Fruit fly (Drosophila melanogaster) whole organism, embryonic: ENCODE data around the gene shv.

Experiments used
- CG10321 ChIP-seq: fragments of 200-800 bp; sonication (Bioruptor generic); IDR thresholded peaks from 2 replicates; pipeline ENCODE4 v1.3.6; 2022; ENCODE audit warnings: missing biosample characterization, missing genetic modification characterization
- CG10366 ChIP-seq: fragments of 200-800 bp; sonication (Bioruptor generic); IDR thresholded peaks from 2 replicates; pipeline ENCODE4 v1.3.6; 2022; ENCODE audit warnings: missing biosample characterization, missing genetic modification characterization
- CG10431 ChIP-seq: fragments of 200-800 bp; sonication (Bioruptor generic); optimal IDR thresholded peaks from 3 replicates; lab custom pipeline; 2018; ENCODE audit warnings: missing biosample characterization, mild to moderate bottlenecking, missing genetic modification characterization
- CG10462 ChIP-seq: fragments of 200-800 bp; sonication (Bioruptor generic); optimal IDR thresholded peaks from 2 replicates; lab custom pipeline; 2016; ENCODE audit warnings: missing biosample characterization, missing genetic modification characterization
- CG12071 ChIP-seq: fragments of 200-800 bp; sonication (Bioruptor generic); optimal IDR thresholded peaks from 3 replicates; lab custom pipeline; 2018; ENCODE audit warnings: missing biosample characterization, mild to moderate bottlenecking, missing genetic modification characterization
- CG12769 ChIP-seq: fragments of 200-800 bp; sonication (Bioruptor generic); optimal IDR thresholded peaks from 2 replicates; lab custom pipeline; 2019; ENCODE audit warnings: missing biosample characterization, mild to moderate bottlenecking, missing genetic modification characterization, moderate library complexity
- CG15011 ChIP-seq: fragments of 200-800 bp; sonication (Bioruptor generic); optimal IDR thresholded peaks from 3 replicates; lab custom pipeline; 2018; ENCODE audit warnings: missing biosample characterization, mild to moderate bottlenecking, missing genetic modification characterization
- CG1529 ChIP-seq: fragments of 200-800 bp; sonication (Bioruptor generic); optimal IDR thresholded peaks from 3 replicates; lab custom pipeline; 2018; ENCODE audit warnings: missing biosample characterization, missing genetic modification characterization
- CG2129 ChIP-seq: fragments of 200-800 bp; sonication (Bioruptor generic); IDR thresholded peaks from 2 replicates; pipeline ENCODE4 v1.3.6; 2022; ENCODE audit warnings: missing biosample characterization, missing genetic modification characterization; ENCODE audit not compliant: partially characterized antibody
- CG2889 ChIP-seq: fragments of 200-800 bp; sonication (Bioruptor generic); IDR thresholded peaks from 3 replicates; pipeline ENCODE4 v1.3.6; 2022; ENCODE audit warnings: missing biosample characterization, missing genetic modification characterization
- CG3163 ChIP-seq: fragments of 200-800 bp; sonication (Bioruptor generic); optimal IDR thresholded peaks from 3 replicates; lab custom pipeline; 2016; ENCODE audit warnings: missing biosample characterization, missing genetic modification characterization
- CG6254 ChIP-seq: fragments of 200-800 bp; sonication (Bioruptor generic); optimal IDR thresholded peaks from 3 replicates; lab custom pipeline; 2017; ENCODE audit warnings: mild to moderate bottlenecking, missing biosample characterization, missing genetic modification reagents, missing genetic modification characterization
- CG7928 ChIP-seq: fragments of 200-800 bp; sonication (Bioruptor generic); optimal IDR thresholded peaks from 2 replicates; lab custom pipeline; 2017; ENCODE audit warnings: missing biosample characterization, mild to moderate bottlenecking, missing genetic modification characterization
- CG8089 ChIP-seq: fragments of 200-800 bp; sonication (Bioruptor generic); optimal IDR thresholded peaks from 3 replicates; lab custom pipeline; 2016; ENCODE audit warnings: missing biosample characterization, missing genetic modification characterization
- CrebB ChIP-seq: fragments of 200-800 bp; sonication (Bioruptor generic); optimal IDR thresholded peaks from 3 replicates; lab custom pipeline; 2018; ENCODE audit warnings: missing biosample characterization, mild to moderate bottlenecking, missing genetic modification characterization
- Dad ChIP-seq: fragments of 200-800 bp; sonication (Bioruptor generic); optimal IDR thresholded peaks from 3 replicates; lab custom pipeline; 2016; ENCODE audit warnings: missing biosample characterization, missing genetic modification characterization
- Dfd ChIP-seq, 2 experiments: fragments of >200 bp; optimal IDR thresholded peaks; 2 replicates each; lab custom pipeline; 2017; ENCODE audit warnings: missing biosample characterization in 2 of 2, missing genetic modification characterization in 2 of 2
- Dip2 ChIP-seq: fragments of 200-800 bp; sonication (Bioruptor generic); IDR thresholded peaks from 2 replicates; pipeline ENCODE4 v1.3.6; 2022; ENCODE audit warnings: missing biosample characterization, missing genetic modification characterization
- E2f1 ChIP-seq: fragments of 200-800 bp; sonication (Bioruptor generic); IDR thresholded peaks from 2 replicates; pipeline ENCODE4 v1.3.6; 2022; ENCODE audit warnings: missing biosample characterization, missing genetic modification characterization
- Eip74EF ChIP-seq, 2 experiments: fragments of 200-800 bp in 1 of 2; fragments of >200 bp in 1 of 2; sonication (Bioruptor generic) in 1 of 2; optimal IDR thresholded peaks; 2 replicates each; lab custom pipeline; 2017 to 2019; ENCODE audit warnings: missing biosample characterization in 2 of 2, missing genetic modification characterization in 2 of 2, mild to moderate bottlenecking in 1 of 2, moderate library complexity in 1 of 2
- Fer3 ChIP-seq: fragments of 200-800 bp; sonication (Bioruptor generic); optimal IDR thresholded peaks from 2 replicates; lab custom pipeline; 2018; ENCODE audit warnings: missing biosample characterization, mild to moderate bottlenecking, missing genetic modification characterization, moderate library complexity
- GATAe ChIP-seq: fragments of 200-800 bp; sonication (Bioruptor generic); conservative IDR thresholded peaks from 2 replicates; pipeline ENCODE4 v1.3.6; 2022; ENCODE audit warnings: missing biosample characterization, missing genetic modification characterization
- Gug ChIP-seq: fragments of 200-800 bp; sonication (Bioruptor generic); IDR thresholded peaks from 4 replicates; pipeline ENCODE4 v1.3.6; 2022; ENCODE audit warnings: missing biosample characterization, missing genetic modification characterization
- HLH3B ChIP-seq: fragments of 200-800 bp; sonication (Bioruptor generic); IDR thresholded peaks from 2 replicates; pipeline ENCODE4 v1.3.6; 2022; ENCODE audit warnings: missing biosample characterization, missing genetic modification characterization
- Hmx ChIP-seq: fragments of 200-800 bp; sonication (Bioruptor generic); optimal IDR thresholded peaks from 2 replicates; lab custom pipeline; 2016; ENCODE audit warnings: missing biosample characterization, missing genetic modification characterization
- Hsf ChIP-seq: fragments of 200-800 bp; sonication (Bioruptor generic); optimal IDR thresholded peaks from 3 replicates; lab custom pipeline; 2016; ENCODE audit warnings: missing biosample characterization, missing genetic modification characterization
- Lhr ChIP-seq: fragments of 200-800 bp; sonication (Bioruptor generic); optimal IDR thresholded peaks from 3 replicates; lab custom pipeline; 2017; ENCODE audit warnings: mild to moderate bottlenecking, missing biosample characterization, missing genetic modification reagents, missing genetic modification characterization
- Lpt ChIP-seq: fragments of >200 bp; optimal IDR thresholded peaks from 2 replicates; lab custom pipeline; 2018; ENCODE audit warnings: missing biosample characterization, missing genetic modification characterization
- MBD-R2 ChIP-seq: fragments of 200-800 bp; sonication (Bioruptor generic); IDR thresholded peaks from 2 replicates; pipeline ENCODE4 v1.3.6; 2022; ENCODE audit warnings: missing biosample characterization, missing genetic modification characterization
- Max ChIP-seq: fragments of 200-800 bp; sonication (Bioruptor generic); optimal IDR thresholded peaks from 2 replicates; lab custom pipeline; 2016; ENCODE audit warnings: missing biosample characterization, mild to moderate bottlenecking, missing genetic modification characterization
- Pdp1 ChIP-seq, 2 experiments: fragments of 200-800 bp; sonication (Bioruptor generic); optimal IDR thresholded peaks; 3 replicates each; lab custom pipeline; 2016; ENCODE audit warnings: missing biosample characterization in 2 of 2, missing genetic modification characterization in 2 of 2, mild to moderate bottlenecking in 1 of 2, moderate library complexity in 1 of 2
- Trl ChIP-seq, 3 experiments: fragments of >200 bp in 2 of 3; fragments of 200-800 bp in 1 of 3; sonication (Bioruptor generic) in 1 of 3; optimal IDR thresholded peaks; 2 replicates in 1 of 3; 3 replicates in 2 of 3; lab custom pipeline; 2016 to 2017; ENCODE audit warnings: missing biosample characterization in 1 of 3, missing genetic modification characterization in 1 of 3
- aop ChIP-seq: fragments of 200-800 bp; sonication (Bioruptor generic); IDR thresholded peaks from 2 replicates; pipeline ENCODE4 v1.3.6; 2022; ENCODE audit warnings: missing biosample characterization, missing genetic modification characterization
- bcd ChIP-seq: fragments of 200-800 bp; sonication (Bioruptor generic); optimal IDR thresholded peaks from 2 replicates; lab custom pipeline; 2017; ENCODE audit warnings: missing biosample characterization, mild to moderate bottlenecking, missing genetic modification characterization
- bsh ChIP-seq, 2 experiments: fragments of 200-800 bp; sonication (Bioruptor generic); optimal IDR thresholded peaks; 2 replicates each; lab custom pipeline; 2017 to 2018; ENCODE audit warnings: mild to moderate bottlenecking in 2 of 2, missing biosample characterization in 2 of 2, missing genetic modification characterization in 2 of 2, moderate library complexity in 1 of 2
- chinmo ChIP-seq: fragments of 200-800 bp; sonication (Bioruptor generic); IDR thresholded peaks from 4 replicates; pipeline ENCODE4 v1.3.6; 2022; ENCODE audit warnings: missing biosample characterization, missing genetic modification characterization; ENCODE audit not compliant: partially characterized antibody
- dysf ChIP-seq: fragments of 200-800 bp; sonication (Bioruptor generic); IDR thresholded peaks from 3 replicates; pipeline ENCODE4 v1.3.6; 2022; ENCODE audit warnings: missing biosample characterization, missing genetic modification characterization
- fd102C ChIP-seq: fragments of 200-800 bp; sonication (Bioruptor generic); optimal IDR thresholded peaks from 2 replicates; lab custom pipeline; 2018; ENCODE audit warnings: missing biosample characterization, mild to moderate bottlenecking, missing genetic modification characterization, moderate library complexity
- ftz-f1 ChIP-seq: fragments of 200-800 bp; sonication (Bioruptor generic); optimal IDR thresholded peaks from 2 replicates; lab custom pipeline; 2016; ENCODE audit warnings: missing biosample characterization, missing genetic modification characterization
- fu2 ChIP-seq: fragments of 200-800 bp; sonication (Bioruptor generic); optimal IDR thresholded peaks from 2 replicates; lab custom pipeline; 2016; ENCODE audit warnings: missing biosample characterization, missing genetic modification characterization
- gce ChIP-seq: fragments of 200-800 bp; sonication (Bioruptor generic); IDR thresholded peaks from 3 replicates; pipeline ENCODE4 v1.3.6; 2022; ENCODE audit warnings: missing biosample characterization, missing genetic modification characterization
- grau ChIP-seq: fragments of 200-800 bp; optimal IDR thresholded peaks from 3 replicates; lab custom pipeline; 2019; ENCODE audit warnings: missing biosample characterization, mild to moderate bottlenecking, missing genetic modification characterization, moderate library complexity
- her ChIP-seq: fragments of 200-800 bp; sonication (Bioruptor generic); optimal IDR thresholded peaks from 2 replicates; lab custom pipeline; 2016; ENCODE audit warnings: missing biosample characterization, missing genetic modification characterization
- inv ChIP-seq: fragments of 200-800 bp; sonication (Bioruptor generic); IDR thresholded peaks from 2 replicates; pipeline ENCODE4 v1.3.6; 2022; ENCODE audit warnings: missing biosample characterization, missing genetic modification characterization; ENCODE audit not compliant: partially characterized antibody
- nau ChIP-seq: fragments of 200-800 bp; sonication (Bioruptor generic); optimal IDR thresholded peaks from 3 replicates; lab custom pipeline; 2017; ENCODE audit warnings: missing biosample characterization, mild to moderate bottlenecking, missing genetic modification characterization, missing genetic modification reagents
- ro ChIP-seq: fragments of 200-800 bp; sonication (Bioruptor generic); IDR thresholded peaks from 2 replicates; pipeline ENCODE4 v1.3.6; 2022; ENCODE audit warnings: missing biosample characterization, missing genetic modification characterization
- shn ChIP-seq: fragments of 200-800 bp; sonication (Bioruptor generic); optimal IDR thresholded peaks from 3 replicates; lab custom pipeline; 2016; ENCODE audit warnings: missing biosample characterization, missing genetic modification characterization
- tio ChIP-seq: fragments of 200-800 bp; sonication (Bioruptor generic); optimal IDR thresholded peaks from 2 replicates; lab custom pipeline; 2017; ENCODE audit warnings: missing biosample characterization, missing genetic modification characterization, inconsistent platforms
- zen ChIP-seq: fragments of 200-800 bp; sonication (Bioruptor generic); optimal IDR thresholded peaks from 3 replicates; lab custom pipeline; 2018; ENCODE audit warnings: missing biosample characterization, mild to moderate bottlenecking, missing genetic modification characterization, moderate library complexity
- zfh1 ChIP-seq: fragments of 200-800 bp; sonication (Bioruptor generic); IDR thresholded peaks from 3 replicates; pipeline ENCODE4 v1.3.6; 2022; ENCODE audit warnings: missing biosample characterization, missing genetic modification characterization

The shv gene

dm6 chr2L:485825-486240, 32.9 kb downstream of the shv start (continued):
- no peak for TF ChIP-seq Hmx (GFP tag; lab: Kevin White, UChicago)
- peak; percentile 76; the same call in 1 of the 2 replicates for TF ChIP-seq aop
- peak; percentile 84 for TF ChIP-seq CG12769 (tag; lab: Kevin White, UChicago)
- peak; percentile 60 to 76 for TF ChIP-seq Pdp1 (GFP tag; optimal IDR thresholded peaks at IDR 0.05; lab: Kevin White, UChicago)
- TF ChIP-seq CG10462, result peak; percentile 84
- peak; percentile 86 for TF ChIP-seq bcd (GFP tag; lab: Kevin White, UChicago)
- TF ChIP-seq Gug (GFP tag; lab: Robert Waterston, UW), result peak; percentile 23; the same call in 1 of the 4 replicates
- TF ChIP-seq Dfd (GFP tag; optimal IDR thresholded peaks at IDR 0.05; lab: Kevin White, UChicago), result no peak
- TF ChIP-seq CG12071 (GFP tag; lab: Kevin White, UChicago), result peak; percentile 97
- 0 out of 4 replicates have a peak, but pooled peaks have one; percentile 27 for TF ChIP-seq chinmo
- TF ChIP-seq bsh (GFP tag; optimal IDR thresholded peaks at IDR 0.05; lab: Kevin White, UChicago), result peak; percentile 57 to 86
- TF ChIP-seq CG10431 (GFP tag; lab: Kevin White, UChicago), result peak; percentile 93
- TF ChIP-seq CG10366 (GFP tag; lab: Robert Waterston, UW), result peak; percentile 74
- TF ChIP-seq CrebB (tag; lab: Kevin White, UChicago), result peak; percentile 94
- TF ChIP-seq CG8089 (GFP tag; lab: Kevin White, UChicago), result peak; percentile 93
- TF ChIP-seq Fer3, result peak; percentile 81
- peak; percentile 64 for TF ChIP-seq E2f1
- TF ChIP-seq CG3163, result peak; percentile 87
- peak; percentile 96 for TF ChIP-seq nau (GFP tag; lab: Kevin White, UChicago)
- TF ChIP-seq Hsf (GFP tag; lab: Kevin White, UChicago), result peak; percentile 54
- TF ChIP-seq GATAe (GFP tag; lab: Robert Waterston, UW), result peak; percentile 65
- TF ChIP-seq Eip74EF (GFP tag; optimal IDR thresholded peaks at IDR 0.05; lab: Kevin White, UChicago), result peak in 1 of 2 experiments; percentile 63
- TF ChIP-seq Dip2 (GFP tag; lab: Robert Waterston, UW), result no peak
- TF ChIP-seq ftz-f1 (GFP tag; lab: Kevin White, UChicago), result peak; percentile 82
- TF ChIP-seq CG6254 (GFP tag; lab: Kevin White, UChicago), result peak; percentile 81
- peak; percentile 63 for TF ChIP-seq fu2 (GFP tag; lab: Kevin White, UChicago)
- TF ChIP-seq inv (GFP tag; lab: Robert Waterston, UW), result no peak
- TF ChIP-seq CG1529 (GFP tag; lab: Kevin White, UChicago), result peak; percentile 95
- no peak for TF ChIP-seq CG2129 (GFP tag; lab: Robert Waterston, UW)
- TF ChIP-seq Trl (optimal IDR thresholded peaks at IDR 0.05; lab: Kevin White, UChicago), result no peak
- peak; percentile 96 for TF ChIP-seq Trl (GFP tag; optimal IDR thresholded peaks at IDR 0.05; lab: Kevin White, UChicago)
- peak; percentile 89 for TF ChIP-seq HLH3B (GFP tag; lab: Robert Waterston, UW)
- TF ChIP-seq grau (tag; lab: Kevin White, UChicago), result peak; percentile 48
- peak; percentile 84 for TF ChIP-seq Dad (GFP tag; lab: Kevin White, UChicago)
- peak; percentile 72 for TF ChIP-seq tio
- TF ChIP-seq MBD-R2 (GFP tag; lab: Robert Waterston, UW), result peak; percentile 54; the same call in 1 of the 2 replicates
- TF ChIP-seq CG7928 (GFP tag; lab: Kevin White, UChicago), result peak; percentile 60
- peak; percentile 77 for TF ChIP-seq dysf
- TF ChIP-seq shn (GFP tag; lab: Kevin White, UChicago), result peak; percentile 82
- TF ChIP-seq zen, result peak; percentile 40
- peak; percentile 78 for TF ChIP-seq Max
- TF ChIP-seq ro (GFP tag; lab: Robert Waterston, UW), result peak; percentile 54; the same call in 1 of the 2 replicates
- peak; percentile 70 for TF ChIP-seq CG10321 (GFP tag; lab: Robert Waterston, UW)
- TF ChIP-seq CG2889 (GFP tag; lab: Robert Waterston, UW), result 0 out of 3 replicates have a peak, but pooled peaks have one; percentile 67
- no peak for TF ChIP-seq Lpt
- TF ChIP-seq fd102C (GFP tag; lab: Kevin White, UChicago), result peak; percentile 90
- peak; percentile 95 for TF ChIP-seq gce (GFP tag; lab: Robert Waterston, UW)
- TF ChIP-seq her (GFP tag; lab: Kevin White, UChicago), result peak; percentile 90
- TF ChIP-seq CG15011, result peak; percentile 83
- peak; percentile 86 for TF ChIP-seq Lhr (GFP tag; lab: Kevin White, UChicago)
- peak; percentile 90 for TF ChIP-seq zfh1 (GFP tag; lab: Robert Waterston, UW)
